Worm (Caenorhabditis elegans): ENCODE measurements around the gene srd-55.

- TF ChIP-seq lin-35 (GFP tag; optimal IDR thresholded peaks at IDR 0.05) (no peak), unc-130 (tag; optimal IDR thresholded peaks at IDR 0.05) (no peak), nhr-90 (tag; optimal IDR thresholded peaks at IDR 0.05; ENCODE audit: poor library complexity) (no peak), ceh-82 (tag; optimal IDR thresholded peaks at IDR 0.05) (no peak), pqm-1 (tag; optimal IDR thresholded peaks at IDR 0.05) (no peak), ztf-11 (tag; optimal IDR thresholded peaks at IDR 0.05) (no peak), mef-2 (tag; optimal IDR thresholded peaks at IDR 0.05) (no peak), ceh-8 (GFP tag; optimal IDR thresholded peaks at IDR 0.05) (no peak)
These were observed 12.2 kb upstream of the srd-55 start for ce11 chrII:7396081-7396480.
